Worm (Caenorhabditis elegans) whole organism, L4/young adult: ENCODE results near the gene F28B12.1.

ENCODE experiments used
- W03F9.2 ChIP-seq: fragments of 150-350 bp; optimal IDR thresholded peaks from 2 replicates; lab custom pipeline; 2014; ENCODE audit warnings: missing biosample characterization, missing genetic modification characterization
- dao-5 ChIP-seq: sonication (generic microtip); optimal IDR thresholded peaks from 2 replicates; lab custom pipeline; 2016; ENCODE audit warnings: missing genotype, missing genetic modification characterization, moderate library complexity, missing compliant biosample characterization
- him-1 ChIP-seq: sonication (generic microtip); optimal IDR thresholded peaks from 2 replicates; lab custom pipeline; 2016; ENCODE audit warnings: missing genotype, missing genetic modification reagents, missing genetic modification characterization, missing compliant biosample characterization

F28B12.1 gene

DNA sequence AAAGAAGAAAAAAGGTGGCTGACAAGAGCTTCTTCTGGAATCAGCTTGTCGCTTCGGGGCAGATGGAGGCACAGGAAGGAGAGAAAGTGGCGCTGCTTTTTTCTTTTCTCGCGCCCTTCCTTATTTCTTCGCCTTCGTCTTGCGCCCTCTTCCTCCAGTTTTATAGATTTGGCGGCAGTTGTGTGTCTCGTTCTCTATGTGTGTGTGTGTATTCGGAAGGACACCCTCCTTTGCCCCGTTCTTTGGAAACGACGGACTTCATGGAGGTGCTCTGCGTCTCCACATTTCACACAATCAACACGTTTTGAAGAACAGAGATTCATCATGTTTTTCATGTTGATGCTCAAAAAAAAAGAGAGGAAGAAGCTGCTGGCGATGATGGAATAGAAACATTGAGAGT, 6.0 kb downstream of the F28B12.1 start:
- TF ChIP-seq W03F9.2 (no peak), him-1 (tag; lab: Kevin White, UChicago) (no peak), dao-5 (tag; lab: Kevin White, UChicago) (no peak)

- TF ChIP-seq W03F9.2 (no peak), him-1 (tag; lab: Kevin White, UChicago) (no peak), dao-5 (tag; lab: Kevin White, UChicago) (no peak)
These were observed 7.9 kb downstream of the F28B12.1 start for ce11 chrII:5950657-5951056.

DNA sequence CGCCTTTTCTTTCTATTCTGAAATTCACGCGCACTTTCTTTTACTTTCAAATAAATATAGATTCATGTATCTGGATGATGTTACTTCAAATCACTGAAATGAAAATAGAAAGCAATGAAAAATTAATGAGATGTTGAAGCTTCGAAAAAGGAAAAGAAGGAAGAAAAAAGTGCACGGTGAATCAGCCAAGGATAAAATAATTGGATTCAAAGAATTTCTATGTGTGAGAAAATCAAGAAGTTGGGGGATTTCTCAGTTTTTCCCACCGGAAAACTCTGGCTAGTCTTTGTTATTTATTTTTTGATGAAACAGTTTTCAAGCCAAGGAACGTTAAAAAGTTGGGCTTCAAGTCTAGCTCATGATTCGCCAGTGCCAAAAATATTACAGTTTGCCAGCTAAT, 9.0 kb downstream of the F28B12.1 start:
- TF ChIP-seq W03F9.2 = no peak

- TF ChIP-seq W03F9.2 (no peak), him-1 (tag; lab: Kevin White, UChicago) (no peak), dao-5 (tag; lab: Kevin White, UChicago) (no peak)
These were observed 9.5 kb downstream of the F28B12.1 start for ce11 chrII:5952214-5952613.

DNA sequence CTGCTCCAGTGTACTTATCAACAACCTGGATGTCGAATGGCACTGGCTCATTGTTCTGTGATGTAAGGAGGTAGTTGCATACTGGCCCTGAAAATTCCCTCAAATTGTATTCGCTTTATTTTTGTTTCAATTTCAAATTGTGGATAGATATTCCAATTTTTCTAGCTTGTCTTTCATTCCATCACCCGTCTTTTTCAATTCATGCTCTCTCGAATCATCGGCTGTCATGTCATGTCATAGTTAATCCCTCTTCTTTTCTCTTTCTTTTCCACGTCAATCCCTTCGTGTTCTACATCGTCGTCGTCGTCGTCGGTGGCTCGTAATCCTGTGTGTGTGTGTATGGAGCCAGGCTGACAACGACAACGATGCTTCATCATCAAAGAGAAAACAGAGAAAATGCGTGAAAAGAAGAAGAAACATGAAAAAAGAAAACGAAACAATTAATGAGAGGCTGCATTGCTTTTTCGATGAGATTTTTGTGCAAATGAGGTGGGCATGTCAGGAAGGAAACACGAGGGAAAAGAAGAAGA, 13.0 kb downstream of the F28B12.1 start:
- TF ChIP-seq dao-5 (tag; lab: Kevin White, UChicago) (no peak), him-1 (tag; lab: Kevin White, UChicago) (peak; percentile 6)

- TF ChIP-seq dao-5 (tag; lab: Kevin White, UChicago) = no peak
- TF ChIP-seq W03F9.2 = no peak
- no peak for TF ChIP-seq him-1 (tag; lab: Kevin White, UChicago)
These were observed 13.9 kb downstream of the F28B12.1 start, which contains the start of gene casy-1 for ce11 chrII:5956583-5956982. TSS of gene casy-1 (minus strand) at chrII:5956683.

- no peak for TF ChIP-seq W03F9.2
- no peak for TF ChIP-seq dao-5 (tag; lab: Kevin White, UChicago)
- TF ChIP-seq him-1 (tag; lab: Kevin White, UChicago) = no peak
These were observed 15.2 kb downstream of the F28B12.1 start for ce11 chrII:5957803-5958367.

DNA sequence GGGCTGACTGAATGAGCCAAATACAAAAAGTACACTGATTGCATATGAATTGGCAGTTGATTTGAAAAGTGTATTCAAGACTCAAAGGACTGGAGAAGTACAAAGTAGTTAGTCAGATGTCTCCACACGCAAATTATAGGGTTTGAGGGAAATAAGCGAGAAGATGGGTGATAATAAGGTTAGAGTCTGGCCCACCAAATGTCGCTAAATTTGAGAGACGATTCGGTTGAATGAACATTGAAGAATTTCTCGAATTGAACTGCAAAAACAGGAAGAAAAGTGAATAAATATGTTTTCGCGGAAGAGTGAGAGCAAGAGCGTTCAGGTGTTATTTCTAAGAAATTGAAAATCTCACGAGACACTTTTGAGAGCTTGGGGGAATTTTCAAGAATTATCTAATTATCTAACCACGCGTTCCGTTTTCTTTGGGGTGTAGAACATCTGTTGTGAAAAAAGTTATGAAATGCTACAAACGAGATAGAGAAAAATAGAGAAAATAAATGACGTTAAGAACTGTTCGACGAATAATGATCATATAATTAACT, 16.9 kb downstream of the F28B12.1 start:
- TF ChIP-seq him-1 (tag; lab: Kevin White, UChicago) (no peak), W03F9.2 (no peak), dao-5 (tag; lab: Kevin White, UChicago) (no peak)

DNA sequence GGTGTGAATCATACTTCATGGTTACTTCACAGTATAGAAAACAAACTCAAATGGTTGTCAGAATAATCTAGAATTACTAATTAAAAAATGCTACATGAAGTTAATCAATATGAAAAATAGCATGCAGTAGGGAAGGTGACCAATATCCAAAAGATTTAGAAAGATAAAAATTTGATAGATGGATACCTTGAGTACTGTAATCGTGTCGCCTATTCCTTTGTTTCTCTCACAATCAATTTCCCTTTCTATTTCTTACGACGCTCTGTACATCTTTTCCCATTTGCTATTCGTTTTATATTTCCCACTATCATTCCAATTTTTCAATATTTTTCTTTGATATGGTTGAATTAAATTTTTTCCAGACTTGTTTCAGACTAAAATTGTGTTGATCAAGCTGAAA, 18.6 kb downstream of the F28B12.1 start, which contains the start of gene B0034.7:
B0034.7 (plus strand) TSS at position 301 of the 400 bp plus-strand sequence.
- TF ChIP-seq him-1 (tag; lab: Kevin White, UChicago) = no peak

DNA sequence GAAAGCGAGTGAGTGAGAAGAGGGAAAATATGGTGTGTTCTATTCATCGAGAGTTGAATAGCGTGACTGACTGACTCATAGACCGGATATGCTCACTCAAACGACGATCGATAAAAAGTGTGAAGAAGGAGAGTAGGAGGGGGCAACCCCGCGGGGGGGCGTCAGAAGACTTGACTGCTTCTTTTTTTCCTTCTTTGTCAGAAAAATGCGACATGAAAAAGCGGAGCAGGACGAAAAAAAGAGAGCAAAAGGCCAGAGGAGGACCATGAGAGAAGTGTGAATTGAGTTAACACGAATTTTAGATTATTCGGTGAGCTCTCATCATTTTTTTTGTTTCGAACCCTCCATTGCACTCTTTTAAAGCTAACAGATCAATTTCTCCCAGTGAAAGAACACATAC, 19.6 kb downstream of the F28B12.1 start:
- no peak for TF ChIP-seq dao-5 (tag; lab: Kevin White, UChicago)
- no peak for TF ChIP-seq him-1 (tag; lab: Kevin White, UChicago)
- TF ChIP-seq W03F9.2 = no peak

- TF ChIP-seq dao-5 (tag; lab: Kevin White, UChicago) (no peak), W03F9.2 (no peak), him-1 (tag; lab: Kevin White, UChicago) (no peak)
These were observed 22.2 kb downstream of the F28B12.1 start for ce11 chrII:5964962-5965361.

- TF ChIP-seq him-1 (tag; lab: Kevin White, UChicago) (peak; percentile 18), dao-5 (tag; lab: Kevin White, UChicago) (no peak), W03F9.2 (no peak)
These were observed 23.9 kb downstream of the F28B12.1 start for ce11 chrII:5966637-5967036.

DNA sequence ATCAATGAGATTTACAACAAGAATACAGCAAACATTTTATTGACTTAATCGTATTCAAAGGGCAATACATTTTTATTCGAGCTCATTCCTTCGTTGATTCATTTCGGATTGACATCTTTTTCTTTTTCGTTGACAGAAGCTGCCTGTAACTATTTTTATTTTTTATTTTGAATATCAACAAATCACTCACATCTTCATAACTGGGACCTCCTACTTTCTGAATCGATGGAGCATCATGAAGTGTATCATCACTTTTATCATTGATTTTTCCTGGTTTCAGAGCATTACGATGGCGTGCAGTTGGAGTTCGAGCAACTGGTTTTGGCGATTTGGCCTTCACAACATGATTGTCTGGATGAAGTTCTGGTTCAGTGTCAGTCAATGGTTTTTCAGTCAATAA, 25.3 kb downstream of the F28B12.1 start, which contains the start of gene B0034.1:
B0034.1 (plus strand) TSS at position 301 of the 400 bp plus-strand sequence.
- no peak for TF ChIP-seq W03F9.2

- TF ChIP-seq him-1 (tag; lab: Kevin White, UChicago) = no peak
- TF ChIP-seq dao-5 (tag; lab: Kevin White, UChicago) = no peak
- TF ChIP-seq W03F9.2 = no peak
These were observed 26.6 kb downstream of the F28B12.1 start, which contains the start of gene B0034.4 for ce11 chrII:5969303-5969702. TSS of gene B0034.4 (minus strand) at chrII:5969531.

DNA sequence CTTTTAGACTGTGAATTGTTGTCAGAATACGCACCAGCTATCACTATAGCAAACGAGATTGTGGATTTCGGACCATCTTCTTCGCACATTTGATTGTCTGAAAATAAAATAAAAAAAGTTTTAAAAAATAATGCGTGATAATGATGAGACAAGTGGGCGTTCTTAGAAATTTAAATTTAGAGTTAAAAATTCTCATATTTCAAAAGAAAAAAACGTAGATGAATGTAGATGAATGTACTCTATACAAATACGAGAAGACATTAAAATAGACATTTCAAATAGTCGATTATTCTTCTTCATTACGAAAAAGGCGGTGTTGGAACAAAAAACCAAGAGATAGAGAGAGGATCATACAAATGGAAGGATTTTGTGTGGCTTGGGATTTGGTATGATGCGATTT, 32.2 kb downstream of the F28B12.1 start, which contains the start of gene B0034.5:
B0034.5 (minus strand) TSS at position 101 of the 400 bp plus-strand sequence.
- TF ChIP-seq W03F9.2 (no peak), him-1 (tag; lab: Kevin White, UChicago) (no peak), dao-5 (tag; lab: Kevin White, UChicago) (no peak)
